Worm (Caenorhabditis elegans) whole organism, L2 larva: ENCODE results near the gene T08E11.1.
"Not testable (repeated sequence)": the region's sequence is repeated elsewhere in the genome, so short reads cannot be mapped to it uniquely, and the experiment has no call there.

Experiments
- C34F6.9 ChIP-seq: fragments of 150-350 bp; optimal IDR thresholded peaks from 2 replicates; lab custom pipeline; 2014; ENCODE audit warnings: missing biosample characterization, missing genetic modification characterization
- F13H6.1 ChIP-seq: sonication (generic microtip); optimal IDR thresholded peaks from 2 replicates; lab custom pipeline; 2016; ENCODE audit warnings: missing genetic modification characterization, missing compliant biosample characterization
- Y55F3AM.14 ChIP-seq: fragments of 200-800 bp; sonication (Bioruptor generic); optimal IDR thresholded peaks from 2 replicates; lab custom pipeline; 2018; ENCODE audit warnings: mild to moderate bottlenecking, missing genetic modification characterization, missing compliant biosample characterization
- ZK546.5 ChIP-seq: sonication (generic microtip); optimal IDR thresholded peaks from 2 replicates; lab custom pipeline; 2017; ENCODE audit warnings: missing biosample characterization, missing genetic modification characterization
- alr-1 ChIP-seq: fragments of 150-350 bp; optimal IDR thresholded peaks from 2 replicates; lab custom pipeline; 2014; ENCODE audit warnings: missing biosample characterization, missing genetic modification characterization
- ceh-82 ChIP-seq: fragments of 150-350 bp; optimal IDR thresholded peaks from 2 replicates; lab custom pipeline; 2014; ENCODE audit warnings: missing biosample characterization, missing genetic modification characterization
- crh-2 ChIP-seq: sonication (generic microtip); optimal IDR thresholded peaks from 2 replicates; lab custom pipeline; 2017; ENCODE audit warnings: missing biosample characterization, missing genetic modification characterization
- dmd-4 ChIP-seq: sonication (generic microtip); optimal IDR thresholded peaks from 2 replicates; lab custom pipeline; 2017; ENCODE audit warnings: missing biosample characterization, missing genetic modification characterization
- egl-27 ChIP-seq: sonication (generic microtip); optimal IDR thresholded peaks from 3 replicates; lab custom pipeline; 2017; ENCODE audit warnings: missing biosample characterization, missing genetic modification reagents, missing genetic modification characterization
- elt-1 ChIP-seq: fragments of 150-350 bp; optimal IDR thresholded peaks from 2 replicates; lab custom pipeline; 2014; ENCODE audit warnings: missing biosample characterization, missing genetic modification characterization
- fos-1 ChIP-seq: fragments of 150-350 bp; optimal IDR thresholded peaks from 2 replicates; lab custom pipeline; 2014; ENCODE audit warnings: missing biosample characterization, missing genetic modification characterization
- gmeb-1 ChIP-seq: fragments of 150-350 bp; optimal IDR thresholded peaks from 2 replicates; lab custom pipeline; 2014; ENCODE audit warnings: missing biosample characterization, missing genetic modification characterization
- mab-5 ChIP-seq: fragments of 150-350 bp; optimal IDR thresholded peaks from 2 replicates; lab custom pipeline; 2014; ENCODE audit warnings: missing biosample characterization, missing genetic modification characterization
- mdl-1 ChIP-seq, 2 experiments: fragments of 150-350 bp in 1 of 2; sonication (generic microtip) in 1 of 2; optimal IDR thresholded peaks; 2 replicates each; lab custom pipeline; 2017; ENCODE audit warnings: missing biosample characterization in 2 of 2, missing genetic modification characterization in 2 of 2
- nhr-10 ChIP-seq: sonication (generic microtip); optimal IDR thresholded peaks from 2 replicates; lab custom pipeline; 2017; ENCODE audit warnings: missing biosample characterization, missing genetic modification characterization
- nhr-12 ChIP-seq: fragments of 150-350 bp; optimal IDR thresholded peaks from 2 replicates; lab custom pipeline; 2014; ENCODE audit warnings: missing biosample characterization, missing genetic modification characterization
- nhr-21 ChIP-seq: fragments of 150-350 bp; optimal IDR thresholded peaks from 2 replicates; lab custom pipeline; 2014; ENCODE audit warnings: missing biosample characterization, missing genetic modification characterization
- nhr-23 ChIP-seq: fragments of 150-350 bp; optimal IDR thresholded peaks from 2 replicates; lab custom pipeline; 2014; ENCODE audit warnings: missing biosample characterization, missing genetic modification reagents, missing genetic modification characterization
- nhr-237 ChIP-seq: fragments of 150-350 bp; optimal IDR thresholded peaks from 2 replicates; lab custom pipeline; 2014; ENCODE audit warnings: missing biosample characterization, missing genetic modification characterization
- nhr-25 ChIP-seq: fragments of 150-350 bp; sonication (generic microtip); optimal IDR thresholded peaks from 3 replicates; lab custom pipeline; 2014; ENCODE audit warnings: missing biosample characterization, missing genetic modification characterization
- nhr-77 ChIP-seq: fragments of 150-350 bp; optimal IDR thresholded peaks from 2 replicates; lab custom pipeline; 2014; ENCODE audit warnings: missing biosample characterization, missing genetic modification characterization
- peb-1 ChIP-seq: fragments of 150-350 bp; optimal IDR thresholded peaks from 2 replicates; lab custom pipeline; 2014; ENCODE audit warnings: missing biosample characterization, missing genetic modification characterization
- sem-4 ChIP-seq: fragments of 150-350 bp; optimal IDR thresholded peaks from 2 replicates; lab custom pipeline; 2014; ENCODE audit warnings: missing biosample characterization, missing genetic modification reagents, missing genetic modification characterization
- skn-1 ChIP-seq: sonication (generic microtip); optimal IDR thresholded peaks from 2 replicates; lab custom pipeline; 2017; ENCODE audit warnings: missing biosample characterization, missing genetic modification characterization
- sma-3 ChIP-seq: sonication (generic microtip); optimal IDR thresholded peaks from 2 replicates; lab custom pipeline; 2016; ENCODE audit warnings: missing genetic modification reagents, missing genetic modification characterization, missing compliant biosample characterization
- sma-9 ChIP-seq, 2 experiments: fragments of 150-350 bp in 1 of 2; sonication (generic microtip) in 1 of 2; optimal IDR thresholded peaks; 2 replicates each; lab custom pipeline; 2014 to 2016; ENCODE audit warnings: missing genetic modification characterization in 2 of 2, mild to moderate bottlenecking in 1 of 2, missing biosample characterization in 1 of 2, missing compliant biosample characterization in 1 of 2, missing genetic modification reagents in 1 of 2, moderate library complexity in 1 of 2
- unc-39 ChIP-seq: fragments of 150-350 bp; optimal IDR thresholded peaks from 2 replicates; lab custom pipeline; 2014; ENCODE audit warnings: missing biosample characterization, missing genetic modification characterization
- unc-62 ChIP-seq: fragments of 150-350 bp; optimal IDR thresholded peaks from 2 replicates; lab custom pipeline; 2014; ENCODE audit warnings: missing biosample characterization, missing genetic modification reagents, missing genetic modification characterization
- ztf-1 ChIP-seq: fragments of 200-800 bp; sonication (Bioruptor generic); conservative IDR thresholded peaks from 2 replicates; pipeline ENCODE4 v1.3.6; 2022; ENCODE audit warnings: missing genetic modification characterization, missing compliant biosample characterization
- ztf-11 ChIP-seq: sonication (generic microtip); optimal IDR thresholded peaks from 2 replicates; lab custom pipeline; 2017; ENCODE audit warnings: missing biosample characterization, missing genetic modification characterization
- ztf-4 ChIP-seq: fragments of 150-350 bp; optimal IDR thresholded peaks from 2 replicates; lab custom pipeline; 2014; ENCODE audit warnings: missing biosample characterization, missing genetic modification characterization

The T08E11.1 gene

ce11 chrII:1851716-1852115, 15.4 kb downstream of the T08E11.1 start:
- TF ChIP-seq gmeb-1 (tag; lab: Kevin White, UChicago) (peak; percentile 25), egl-27 (tag; lab: Kevin White, UChicago) (peak; percentile 83), nhr-21 (peak; percentile 22), F13H6.1 (tag; lab: Kevin White, UChicago) (peak; percentile 32), ztf-1 (GFP tag; lab: Robert Waterston, UW) (no peak), nhr-12 (no peak), fos-1 (peak; percentile 97), crh-2 (tag; lab: Kevin White, UChicago) (peak; percentile 36), sma-9 (GFP tag; optimal IDR thresholded peaks at IDR 0.05; lab: Kevin White, UChicago) (peak; percentile 91), sma-9 (tag; optimal IDR thresholded peaks at IDR 0.05; lab: Kevin White, UChicago) (no peak), sma-3 (GFP tag; lab: Kevin White, UChicago) (peak; percentile 57), elt-1 (no peak)

- no peak for TF ChIP-seq nhr-25 (tag; lab: Kevin White, UChicago)
- TF ChIP-seq sem-4 (tag; lab: Kevin White, UChicago): no peak
- no peak for TF ChIP-seq ztf-11
- TF ChIP-seq dmd-4 (tag; lab: Kevin White, UChicago): no peak
- no peak for TF ChIP-seq ZK546.5 (tag; lab: Kevin White, UChicago)
- no peak for TF ChIP-seq mdl-1 (tag; optimal IDR thresholded peaks at IDR 0.05; lab: Kevin White, UChicago)
- TF ChIP-seq sma-9 (GFP tag; optimal IDR thresholded peaks at IDR 0.05; lab: Kevin White, UChicago): no peak
- no peak for TF ChIP-seq sma-9 (tag; optimal IDR thresholded peaks at IDR 0.05; lab: Kevin White, UChicago)
- TF ChIP-seq C34F6.9 (tag; lab: Kevin White, UChicago): no peak
- no peak for TF ChIP-seq ceh-82
- TF ChIP-seq ztf-4 (tag; lab: Kevin White, UChicago): no peak
- no peak for TF ChIP-seq crh-2 (tag; lab: Kevin White, UChicago)
- TF ChIP-seq nhr-10: no peak
- no peak for TF ChIP-seq sma-3 (GFP tag; lab: Kevin White, UChicago)
- no peak for TF ChIP-seq nhr-21
- TF ChIP-seq nhr-77: no peak
- no peak for TF ChIP-seq alr-1 (tag; lab: Kevin White, UChicago)
- TF ChIP-seq unc-62: no peak
- TF ChIP-seq nhr-237: no peak
- TF ChIP-seq Y55F3AM.14: no peak
Observed at ce11 chrII:1852503-1852902, 16.2 kb downstream of the T08E11.1 start, which contains the start of gene C52E2.2. Gene C52E2.2, plus strand, starts transcription at chrII:1852803.

DNA sequence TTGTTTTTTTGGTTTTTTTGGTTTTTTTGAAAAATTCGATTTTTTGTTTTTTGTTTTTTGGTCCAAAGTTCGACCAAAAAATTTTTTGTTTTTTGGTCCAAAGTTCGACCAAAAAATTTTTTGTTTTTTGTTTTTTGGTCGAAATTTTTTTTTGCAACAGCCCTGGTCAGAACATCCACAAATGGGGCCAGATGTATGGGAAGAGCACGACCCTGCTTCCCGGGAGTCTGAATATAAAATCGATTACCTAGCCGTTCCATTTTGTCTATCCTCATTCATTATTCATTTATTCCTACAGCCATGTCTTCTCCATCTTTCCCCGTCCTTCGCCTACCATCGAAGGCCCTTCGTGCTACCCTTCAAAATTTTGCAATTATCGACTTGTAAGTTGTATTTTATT, 17.8 kb downstream of the T08E11.1 start, which contains the start of gene fbxb-95:
fbxb-95 (plus strand) TSS at position 301 of the 400 bp plus-strand sequence.
- TF ChIP-seq skn-1 (tag; lab: Kevin White, UChicago); sma-9 (GFP tag; optimal IDR thresholded peaks at IDR 0.05; lab: Kevin White, UChicago); sma-9 (tag; optimal IDR thresholded peaks at IDR 0.05; lab: Kevin White, UChicago); mab-5 (tag; lab: Kevin White, UChicago): not testable (repeated sequence)

- not testable (repeated sequence) for TF ChIP-seq unc-62; nhr-23 (tag; lab: Kevin White, UChicago); elt-1
Observed at ce11 chrII:1861285-1861793, 25.0 kb downstream of the T08E11.1 start, which contains the start of gene C16C4.18. Gene C16C4.18, minus strand, starts transcription at chrII:1861335.

- not testable (repeated sequence) for TF ChIP-seq nhr-23 (tag; lab: Kevin White, UChicago); nhr-12; unc-62
Observed at ce11 chrII:1862334-1862733, 26.0 kb downstream of the T08E11.1 start, which contains the start of gene fbxb-98. Gene fbxb-98, plus strand, starts transcription at chrII:1862634.

- no peak for TF ChIP-seq unc-39 (tag; lab: Kevin White, UChicago)
- no peak for TF ChIP-seq ztf-11
- TF ChIP-seq egl-27 (tag; lab: Kevin White, UChicago): no peak
- no peak for TF ChIP-seq nhr-12
- TF ChIP-seq peb-1: no peak
- no peak for TF ChIP-seq unc-62
- TF ChIP-seq, all 48 proteins: peak for 0
Observed at ce11 chrII:1864278-1864677, 28.0 kb downstream of the T08E11.1 start, which contains the start of gene C16C4.17. Gene C16C4.17, plus strand, starts transcription at chrII:1864578.
